Worm (Caenorhabditis elegans): ENCODE data around the gene col-171.

col-171 gene

DNA sequence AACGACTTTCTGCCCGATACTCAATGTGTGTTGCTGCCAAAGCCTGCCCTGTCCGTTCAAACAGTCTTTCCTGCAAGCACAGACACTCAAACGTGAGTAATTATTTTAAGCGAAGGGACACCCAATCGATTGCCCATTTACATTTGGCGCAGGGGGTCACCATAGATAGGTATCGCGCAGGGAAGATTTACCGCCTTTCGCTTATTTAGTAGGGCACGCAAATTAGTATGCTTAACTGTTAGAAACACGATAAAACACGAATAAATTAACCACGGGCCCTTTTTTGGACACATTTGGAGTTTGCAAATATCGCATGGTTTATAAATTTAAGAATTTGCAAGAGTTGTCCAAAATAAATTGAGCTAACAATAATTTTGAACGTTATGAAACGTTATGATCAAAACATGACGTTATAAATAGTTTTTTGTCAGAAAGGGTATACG, 37.7 kb upstream of the col-171 start:
- peak; percentile 93 for TF ChIP-seq ceh-34 (tag; optimal IDR thresholded peaks at IDR 0.05)
- TF ChIP-seq pha-2 (tag; optimal IDR thresholded peaks at IDR 0.05), result peak; percentile 6
- TF ChIP-seq lim-6 (tag; optimal IDR thresholded peaks at IDR 0.05), result peak; percentile 51
- no peak for TF ChIP-seq nhr-232 (tag; optimal IDR thresholded peaks at IDR 0.05)
- peak; percentile 78 for TF ChIP-seq C08G9.2 (tag; optimal IDR thresholded peaks at IDR 0.05)
- TF ChIP-seq zip-5 (tag; optimal IDR thresholded peaks at IDR 0.05), result no peak
- peak; percentile 73 for TF ChIP-seq fkh-6 (tag; optimal IDR thresholded peaks at IDR 0.05)
- TF ChIP-seq nfya-1 (tag; optimal IDR thresholded peaks at IDR 0.05), result peak; percentile 98
- peak; percentile 78 for TF ChIP-seq hlh-30 (tag; optimal IDR thresholded peaks at IDR 0.05; ENCODE audit: insufficient read depth)
- TF ChIP-seq nhr-11 (tag; optimal IDR thresholded peaks at IDR 0.05), result peak; percentile 74
- peak; percentile 89 for TF ChIP-seq unc-86 (tag; optimal IDR thresholded peaks at IDR 0.05)
- TF ChIP-seq ref-2 (tag; optimal IDR thresholded peaks at IDR 0.05), result peak; percentile 97
- TF ChIP-seq elt-4 (tag; optimal IDR thresholded peaks at IDR 0.05), result no peak
- TF ChIP-seq elt-2 (tag; optimal IDR thresholded peaks at IDR 0.05), result peak; percentile 80
- peak; percentile 67 for TF ChIP-seq mec-3 (tag; optimal IDR thresholded peaks at IDR 0.05; ENCODE audit: borderline replicate concordance)
- peak; percentile 91 for TF ChIP-seq pros-1 (tag; optimal IDR thresholded peaks at IDR 0.05)
- peak; percentile 27 for TF ChIP-seq unc-55 (GFP tag; optimal IDR thresholded peaks at IDR 0.05)
- peak; percentile 92 for TF ChIP-seq ceh-14 (tag; optimal IDR thresholded peaks at IDR 0.05)
- TF ChIP-seq pag-3 (tag; optimal IDR thresholded peaks at IDR 0.05; ENCODE audit: borderline replicate concordance), result no peak
- TF ChIP-seq syd-9 (tag; optimal IDR thresholded peaks at IDR 0.05), result peak; percentile 70
- TF ChIP-seq C38D4.7 (GFP tag; optimal IDR thresholded peaks at IDR 0.05), result peak; percentile 21
- TF ChIP-seq hlh-6 (tag; optimal IDR thresholded peaks at IDR 0.05), result peak; percentile 71
- TF ChIP-seq K09A11.1 (tag; optimal IDR thresholded peaks at IDR 0.05; ENCODE audit: insufficient read depth), result peak; percentile 92
- peak; percentile 97 for TF ChIP-seq ceh-48 (tag; optimal IDR thresholded peaks at IDR 0.05)
- TF ChIP-seq Y22D7AL.16 (tag; optimal IDR thresholded peaks at IDR 0.05), result no peak
- peak; percentile 98 for TF ChIP-seq ceh-31 (tag; optimal IDR thresholded peaks at IDR 0.05)
- peak; percentile 98 for TF ChIP-seq dve-1 (tag; optimal IDR thresholded peaks at IDR 0.05)
- 0 out of 2 replicates have a peak, but pooled peaks have one; percentile 27 for TF ChIP-seq unc-3 (GFP tag; conservative IDR thresholded peaks at IDR 0.05)
- peak; percentile 76 for TF ChIP-seq unc-3 (tag; optimal IDR thresholded peaks at IDR 0.05)
- TF ChIP-seq ceh-45 (GFP tag; IDR thresholded peaks at IDR 0.05), result peak; percentile 63; the same call in 1 of the 2 replicates
- no peak for TF ChIP-seq ceh-9 (tag; optimal IDR thresholded peaks at IDR 0.05)
- no peak for TF ChIP-seq che-1 (tag; optimal IDR thresholded peaks at IDR 0.05)
- TF ChIP-seq tbx-7 (tag; optimal IDR thresholded peaks at IDR 0.05), result peak; percentile 70
- TF ChIP-seq ets-4 (tag; optimal IDR thresholded peaks at IDR 0.05), result peak; percentile 80
- TF ChIP-seq unc-42 (tag; optimal IDR thresholded peaks at IDR 0.05), result peak; percentile 98
- TF ChIP-seq fkh-10 (GFP tag; optimal IDR thresholded peaks at IDR 0.05), result peak; percentile 87
- peak; percentile 52 for TF ChIP-seq ceh-19 (GFP tag; optimal IDR thresholded peaks at IDR 0.05)
- TF ChIP-seq T23F11.4 (GFP tag; optimal IDR thresholded peaks at IDR 0.05), result peak; percentile 68
- TF ChIP-seq sox-4 (tag; optimal IDR thresholded peaks at IDR 0.05), result peak; percentile 69
- TF ChIP-seq F13H6.1 (tag; optimal IDR thresholded peaks at IDR 0.05), result peak; percentile 73
- peak; percentile 96 for TF ChIP-seq tbx-2 (tag; optimal IDR thresholded peaks at IDR 0.05)
- TF ChIP-seq ceh-30 (tag; optimal IDR thresholded peaks at IDR 0.05), result peak; percentile 94
- peak; percentile 54 for TF ChIP-seq hlh-15 (tag; optimal IDR thresholded peaks at IDR 0.05)
- peak; percentile 100 for TF ChIP-seq ceh-18 (tag; optimal IDR thresholded peaks at IDR 0.05)
- TF ChIP-seq lin-11 (tag; optimal IDR thresholded peaks at IDR 0.05), result peak; percentile 53
- TF ChIP-seq ceh-24 (tag; optimal IDR thresholded peaks at IDR 0.05), result no peak
- TF ChIP-seq hlh-8 (tag; optimal IDR thresholded peaks at IDR 0.05), result peak; percentile 64
- peak; percentile 8 for TF ChIP-seq odd-2 (tag; optimal IDR thresholded peaks at IDR 0.05)
- TF ChIP-seq ceh-2 (tag; optimal IDR thresholded peaks at IDR 0.05), result peak; percentile 93
- peak; percentile 97 for TF ChIP-seq ztf-16 (tag; optimal IDR thresholded peaks at IDR 0.05)
- TF ChIP-seq pqm-1 (tag; optimal IDR thresholded peaks at IDR 0.05), result peak; percentile 91
- peak; percentile 93 for TF ChIP-seq pax-1 (tag; optimal IDR thresholded peaks at IDR 0.05)
- TF ChIP-seq rnt-1 (tag; optimal IDR thresholded peaks at IDR 0.05), result peak; percentile 96

All from whole organism, late embryonic.